Fruit fly (Drosophila melanogaster) whole organism, embryonic: ENCODE results near the gene MED22.

Experiments used
- CG10462 ChIP-seq: fragments of 200-800 bp; sonication (Bioruptor generic); optimal IDR thresholded peaks from 2 replicates; lab custom pipeline; 2016; ENCODE audit warnings: missing biosample characterization, missing genetic modification characterization
- CG6854 ChIP-seq: fragments of 200-800 bp; sonication (Bioruptor generic); optimal IDR thresholded peaks from 3 replicates; lab custom pipeline; 2017; ENCODE audit warnings: missing biosample characterization, mild to moderate bottlenecking, missing genetic modification characterization
- HHEX ChIP-seq: fragments of 200-800 bp; sonication (Bioruptor generic); optimal IDR thresholded peaks from 3 replicates; lab custom pipeline; 2017; ENCODE audit warnings: missing biosample characterization, mild to moderate bottlenecking, missing genetic modification characterization, missing genetic modification reagents
- Meics ChIP-seq: fragments of 200-800 bp; sonication (Bioruptor generic); optimal IDR thresholded peaks from 2 replicates; lab custom pipeline; 2017; ENCODE audit warnings: missing biosample characterization, mild to moderate bottlenecking, missing genetic modification characterization
- psq ChIP-seq: fragments of 200-800 bp; sonication (Bioruptor generic); optimal IDR thresholded peaks from 2 replicates; lab custom pipeline; 2017; ENCODE audit warnings: missing biosample characterization, missing genetic modification characterization
- run ChIP-seq: fragments of 200-800 bp; sonication (Bioruptor generic); optimal IDR thresholded peaks from 3 replicates; lab custom pipeline; 2018; ENCODE audit warnings: missing biosample characterization, mild to moderate bottlenecking, missing genetic modification characterization

dm6 chrX:927863-928257, at the start of gene MED22, which contains the start of gene CG43867:
- TF ChIP-seq CG10462 (no peak), HHEX (no peak), CG6854 (GFP tag; lab: Kevin White, UChicago) (no peak), psq (no peak), Meics (GFP tag; lab: Kevin White, UChicago) (no peak), run (no peak)
